Fruit fly (Drosophila melanogaster) whole organism, prepupa: ENCODE data around the gene CG33303.
A peak's percentile ranks its signal among the peaks of the same experiment; 100 is the strongest.

ENCODE experiments used
- Blimp-1 ChIP-seq: fragments of 200-800 bp; sonication (Bioruptor generic); optimal IDR thresholded peaks from 3 replicates; lab custom pipeline; 2017; ENCODE audit warnings: missing biosample characterization, missing genetic modification characterization, mild to moderate bottlenecking, moderate library complexity, missing genetic modification reagents
- CG11762 ChIP-seq: fragments of 200-800 bp; sonication (Bioruptor generic); optimal IDR thresholded peaks from 3 replicates; lab custom pipeline; 2016; ENCODE audit warnings: missing biosample characterization, missing genetic modification characterization; ENCODE audit not compliant: insufficient read depth
- CG11902 ChIP-seq: fragments of 200-800 bp; sonication (Bioruptor generic); optimal IDR thresholded peaks from 3 replicates; lab custom pipeline; 2016; ENCODE audit warnings: missing biosample characterization, missing genetic modification characterization
- CG16779 ChIP-seq: fragments of 200-800 bp; sonication (Bioruptor generic); optimal IDR thresholded peaks from 3 replicates; lab custom pipeline; 2017; ENCODE audit warnings: missing biosample characterization, mild to moderate bottlenecking, missing genetic modification characterization
- CG3032 ChIP-seq: fragments of 200-800 bp; optimal IDR thresholded peaks from 2 replicates; lab custom pipeline; 2019; ENCODE audit warnings: missing biosample characterization, mild to moderate bottlenecking, missing genetic modification characterization, moderate library complexity
- CG34406 ChIP-seq: fragments of 200-800 bp; sonication (Bioruptor generic); optimal IDR thresholded peaks from 3 replicates; lab custom pipeline; 2016; ENCODE audit warnings: missing biosample characterization, missing genetic modification characterization
- CG6163 ChIP-seq: fragments of 200-800 bp; sonication (Bioruptor generic); IDR thresholded peaks from 3 replicates; pipeline ENCODE4 v1.3.6; 2022; ENCODE audit warnings: missing biosample characterization, missing genetic modification characterization
- CG6792 ChIP-seq: fragments of 200-800 bp; sonication (Bioruptor generic); optimal IDR thresholded peaks from 3 replicates; lab custom pipeline; 2016; ENCODE audit warnings: missing biosample characterization, missing genetic modification characterization
- CG6808 ChIP-seq: fragments of 200-800 bp; sonication (Bioruptor generic); optimal IDR thresholded peaks from 3 replicates; lab custom pipeline; 2017; ENCODE audit warnings: missing biosample characterization, missing genetic modification characterization, mild to moderate bottlenecking, moderate library complexity, missing genetic modification reagents
- CG7368 ChIP-seq: fragments of 200-800 bp; sonication (Bioruptor generic); optimal IDR thresholded peaks from 3 replicates; lab custom pipeline; 2016; ENCODE audit warnings: missing biosample characterization, missing genetic modification characterization
- CG8119 ChIP-seq: fragments of 200-800 bp; sonication (Bioruptor generic); IDR thresholded peaks from 3 replicates; pipeline ENCODE4 v1.3.6; 2022; ENCODE audit warnings: missing biosample characterization, missing genetic modification characterization
- CG8319 ChIP-seq: fragments of 200-800 bp; sonication (Bioruptor generic); optimal IDR thresholded peaks from 3 replicates; lab custom pipeline; 2016; ENCODE audit warnings: missing biosample characterization, missing genetic modification characterization
- CG8632 ChIP-seq: fragments of 200-800 bp; sonication (Bioruptor generic); optimal IDR thresholded peaks from 3 replicates; lab custom pipeline; 2016; ENCODE audit warnings: missing biosample characterization, missing genetic modification characterization
- CG9139 ChIP-seq: fragments of 200-800 bp; sonication (Bioruptor generic); optimal IDR thresholded peaks from 3 replicates; lab custom pipeline; 2017; ENCODE audit warnings: missing biosample characterization, mild to moderate bottlenecking, missing genetic modification characterization
- Eip75B ChIP-seq: fragments of 200-800 bp; sonication (Bioruptor generic); optimal IDR thresholded peaks from 3 replicates; lab custom pipeline; 2016; ENCODE audit warnings: missing biosample characterization, missing genetic modification characterization
- Eip78C ChIP-seq: fragments of 200-800 bp; sonication (Bioruptor generic); peaks from one replicate; lab custom pipeline; 2016; ENCODE audit warnings: missing biosample characterization, missing genetic modification characterization
- Ets21C ChIP-seq: fragments of 200-800 bp; sonication (Bioruptor generic); optimal IDR thresholded peaks from 3 replicates; lab custom pipeline; 2016; ENCODE audit warnings: missing biosample characterization, missing genetic modification characterization
- Ets96B ChIP-seq: fragments of 200-800 bp; optimal IDR thresholded peaks from 2 replicates; lab custom pipeline; 2019; ENCODE audit warnings: missing biosample characterization, mild to moderate bottlenecking, missing genetic modification characterization, moderate library complexity
- Hr38 ChIP-seq: sonication (Bioruptor generic); optimal IDR thresholded peaks from 2 replicates; lab custom pipeline; 2016; ENCODE audit warnings: missing biosample characterization, missing genetic modification characterization
- Hr4 ChIP-seq: fragments of 200-800 bp; sonication (Bioruptor generic); optimal IDR thresholded peaks from 3 replicates; lab custom pipeline; 2016; ENCODE audit warnings: missing biosample characterization, missing genetic modification characterization
- Lpt ChIP-seq: fragments of 200-800 bp; sonication (Bioruptor generic); optimal IDR thresholded peaks from 3 replicates; lab custom pipeline; 2016; ENCODE audit warnings: missing biosample characterization, missing genetic modification characterization
- OdsH ChIP-seq: fragments of 200-800 bp; sonication (Bioruptor generic); optimal IDR thresholded peaks from 3 replicates; lab custom pipeline; 2016; ENCODE audit warnings: missing biosample characterization, missing genetic modification characterization
- Smox ChIP-seq: fragments of 200-800 bp; sonication (Bioruptor generic); optimal IDR thresholded peaks from 3 replicates; lab custom pipeline; 2016; ENCODE audit warnings: missing biosample characterization, missing genetic modification characterization
- Sox102F ChIP-seq: fragments of 200-800 bp; sonication (Bioruptor generic); optimal IDR thresholded peaks from 2 replicates; lab custom pipeline; 2016; ENCODE audit warnings: missing biosample characterization, mild to moderate bottlenecking, missing genetic modification characterization
- Sox14 ChIP-seq: fragments of 200-800 bp; sonication (Bioruptor generic); optimal IDR thresholded peaks from 3 replicates; lab custom pipeline; 2016; ENCODE audit warnings: missing biosample characterization, missing genetic modification characterization
- Sox15 ChIP-seq: fragments of 200-800 bp; sonication (Bioruptor generic); optimal IDR thresholded peaks from 3 replicates; lab custom pipeline; 2016; ENCODE audit warnings: missing biosample characterization, missing genetic modification characterization
- cyc ChIP-seq: fragments of 200-800 bp; sonication (Bioruptor generic); optimal IDR thresholded peaks from 3 replicates; lab custom pipeline; 2016; ENCODE audit warnings: missing biosample characterization, missing genetic modification characterization
- esn ChIP-seq: fragments of 200-800 bp; sonication (Bioruptor generic); optimal IDR thresholded peaks from 2 replicates; lab custom pipeline; 2016; ENCODE audit warnings: missing biosample characterization, mild to moderate bottlenecking, missing genetic modification characterization, moderate library complexity
- fd59A ChIP-seq: fragments of 200-800 bp; sonication (Bioruptor generic); optimal IDR thresholded peaks from 2 replicates; lab custom pipeline; 2017; ENCODE audit warnings: missing biosample characterization, mild to moderate bottlenecking, missing genetic modification characterization, missing genetic modification reagents
- pdm3 ChIP-seq: fragments of 200-800 bp; sonication (Bioruptor generic); optimal IDR thresholded peaks from 3 replicates; lab custom pipeline; 2016; ENCODE audit warnings: missing biosample characterization, missing genetic modification characterization
- salr ChIP-seq, 2 experiments: fragments of 200-800 bp; sonication (Bioruptor generic); optimal IDR thresholded peaks; 3 replicates each; lab custom pipeline; 2016 to 2018; ENCODE audit warnings: missing biosample characterization in 2 of 2, missing genetic modification characterization in 2 of 2, mild to moderate bottlenecking in 1 of 2
- spab ChIP-seq: fragments of 200-800 bp; sonication (Bioruptor generic); optimal IDR thresholded peaks from 2 replicates; lab custom pipeline; 2017; ENCODE audit warnings: missing biosample characterization, mild to moderate bottlenecking, missing genetic modification characterization, missing genetic modification reagents
- svp ChIP-seq: fragments of 200-800 bp; sonication (Bioruptor generic); peaks from one replicate; lab custom pipeline; 2016; ENCODE audit warnings: missing biosample characterization, missing genetic modification characterization
- vri ChIP-seq: fragments of 200-800 bp; sonication (Bioruptor generic); optimal IDR thresholded peaks from 3 replicates; lab custom pipeline; 2016; ENCODE audit warnings: missing biosample characterization, mild to moderate bottlenecking, missing genetic modification characterization

Gene CG33303

dm6 chr2L:10381890-10382450 lies 6.4 kb upstream of the CG33303 start, which contains the start of gene CG5096 (continued):
- TF ChIP-seq Ets21C (GFP tag; lab: Kevin White, UChicago) (peak; percentile 37), CG16779 (tag; lab: Kevin White, UChicago) (no peak), Blimp-1 (GFP tag; lab: Kevin White, UChicago) (no peak), CG6792 (GFP tag; lab: Kevin White, UChicago) (peak; percentile 69), Eip75B (GFP tag; lab: Kevin White, UChicago) (peak; percentile 72), fd59A (GFP tag; lab: Kevin White, UChicago) (no peak), OdsH (GFP tag; lab: Kevin White, UChicago) (peak; percentile 55), vri (GFP tag; lab: Kevin White, UChicago) (no peak)
- TF ChIP-seq, all 60 proteins: peak for 28

DNA sequence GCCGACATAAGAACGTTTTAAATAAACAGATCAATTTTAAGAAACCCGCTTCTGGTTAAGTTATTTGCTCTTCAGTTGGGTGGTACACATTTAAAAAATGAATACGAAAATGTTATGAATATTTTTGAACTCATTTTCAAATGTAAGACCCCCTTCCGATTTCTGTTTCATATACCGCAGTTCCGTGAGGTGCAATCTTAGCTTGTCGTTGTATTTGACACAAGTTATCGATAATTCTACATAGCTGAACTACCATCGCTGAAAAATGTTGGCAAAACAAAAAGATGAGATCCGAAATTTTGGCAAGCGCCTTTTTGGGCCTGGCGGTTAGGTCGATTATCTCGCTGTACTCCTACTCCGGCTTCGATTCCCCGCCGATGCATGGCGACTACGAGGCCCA lies 4.3 kb upstream of the CG33303 start, which contains the start of gene gny:
Gene gny, plus strand, starts transcription at position 239 of the 400 bp plus-strand sequence.
- no peak for TF ChIP-seq CG34406 (GFP tag; lab: Kevin White, UChicago)
- TF ChIP-seq Hr38 (GFP tag; lab: Kevin White, UChicago): no peak
- no peak for TF ChIP-seq Sox14 (GFP tag; lab: Kevin White, UChicago)
- TF ChIP-seq Eip78C (GFP tag; lab: Kevin White, UChicago): peak; percentile 18
- TF ChIP-seq CG7368 (GFP tag; lab: Kevin White, UChicago): no peak
- TF ChIP-seq CG3032 (tag; lab: Kevin White, UChicago): no peak
- no peak for TF ChIP-seq fd59A (GFP tag; lab: Kevin White, UChicago)
- no peak for TF ChIP-seq cyc (GFP tag; lab: Kevin White, UChicago)

- TF ChIP-seq CG7368 (GFP tag; lab: Kevin White, UChicago): no peak
- no peak for TF ChIP-seq Hr4
- TF ChIP-seq CG9139: no peak
- TF ChIP-seq CG3032 (tag; lab: Kevin White, UChicago): no peak
- TF ChIP-seq pdm3: no peak
- no peak for TF ChIP-seq CG16779 (tag; lab: Kevin White, UChicago)
- TF ChIP-seq salr (GFP tag; optimal IDR thresholded peaks at IDR 0.05; lab: Kevin White, UChicago): no peak
- no peak for TF ChIP-seq Lpt (GFP tag; lab: Kevin White, UChicago)
- TF ChIP-seq Hr38 (GFP tag; lab: Kevin White, UChicago): no peak
- TF ChIP-seq CG11902 (GFP tag; lab: Kevin White, UChicago): no peak
- TF ChIP-seq Sox102F (GFP tag; lab: Kevin White, UChicago): no peak
- TF ChIP-seq Smox (GFP tag; lab: Kevin White, UChicago): no peak
- no peak for TF ChIP-seq Sox15
- TF ChIP-seq spab (GFP tag; lab: Kevin White, UChicago): no peak
- no peak for TF ChIP-seq CG8319 (GFP tag; lab: Kevin White, UChicago)
- TF ChIP-seq CG11762 (GFP tag; lab: Kevin White, UChicago): no peak
- no peak for TF ChIP-seq cyc (GFP tag; lab: Kevin White, UChicago)
Measured at dm6 chr2L:10378631-10379030, 3.1 kb upstream of the CG33303 start.

DNA sequence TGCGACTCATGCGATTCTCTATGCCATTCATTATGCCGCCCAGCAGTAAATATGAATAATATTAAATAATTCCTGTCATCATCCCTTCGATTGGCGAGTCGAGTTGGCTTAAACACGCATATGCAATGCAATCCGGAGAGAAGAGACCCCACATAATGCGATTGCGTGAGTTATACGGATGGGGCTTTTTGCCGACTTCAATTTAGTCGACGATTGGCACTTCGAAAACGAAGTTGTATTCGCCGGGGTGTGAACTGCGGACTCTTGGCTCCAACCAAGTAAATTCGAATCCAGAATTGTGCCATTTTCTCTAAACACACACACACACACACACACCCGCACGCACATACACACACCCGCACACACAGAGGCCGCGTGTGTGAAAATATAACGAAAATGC lies 719 bp upstream of the CG33303 start:
- TF ChIP-seq Sox15 (no peak), CG6163 (no peak), Sox102F (GFP tag; lab: Kevin White, UChicago) (no peak), CG6808 (no peak), esn (GFP tag; lab: Kevin White, UChicago) (no peak), CG8319 (GFP tag; lab: Kevin White, UChicago) (no peak), Ets96B (no peak), Hr4 (no peak)
- TF ChIP-seq, all 60 proteins: peak for 0

DNA sequence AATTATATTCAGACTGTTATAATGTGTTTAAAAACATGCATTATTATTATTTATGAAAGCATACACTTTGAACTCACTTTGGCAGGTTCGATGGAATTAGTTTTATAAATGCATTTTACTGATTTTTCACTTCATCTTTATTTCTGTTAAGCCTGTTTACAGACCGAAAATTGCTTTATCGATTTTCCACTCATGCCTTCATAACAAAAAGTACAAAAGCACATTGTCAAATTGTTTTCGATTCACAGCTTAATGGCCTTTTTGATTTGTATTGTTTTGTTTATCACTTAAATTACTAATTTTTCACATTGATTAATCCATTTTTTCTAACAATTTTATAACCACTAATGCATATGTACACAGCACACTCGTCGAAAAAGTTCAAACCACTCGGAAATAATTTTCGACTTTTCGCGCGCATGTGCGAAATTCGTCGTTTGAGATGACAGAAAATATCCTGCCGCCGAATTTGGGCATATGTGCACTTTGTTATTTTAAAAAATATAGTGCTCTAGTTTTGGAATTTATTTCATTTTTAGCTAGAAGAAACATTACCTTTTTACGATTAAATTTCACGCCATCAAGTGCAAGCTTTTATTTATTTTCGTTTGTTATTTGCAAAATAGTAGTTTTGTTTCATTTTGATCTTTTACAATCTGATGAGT lies 1.8 kb downstream of the CG33303 start, which contains the start of gene rho-5:
Gene rho-5, minus strand, starts transcription at position 296 of the 665 bp plus-strand sequence.
- TF ChIP-seq CG8632 (GFP tag; lab: Kevin White, UChicago) (no peak), Hr4 (peak; percentile 9), Eip75B (GFP tag; lab: Kevin White, UChicago) (no peak), svp (no peak), CG8119 (GFP tag; lab: Robert Waterston, UW) (no peak), OdsH (GFP tag; lab: Kevin White, UChicago) (no peak)
